Fruit fly (Drosophila melanogaster): Measurements from ENCODE around the gene CG4119.

dm6 chrX:5717741-5718475 is 52.1 kb downstream of the CG4119 start, which contains the start of gene CG33080:
- TF ChIP-seq CG8478 (optimal IDR thresholded peaks at IDR 0.05) (no peak), psq (optimal IDR thresholded peaks at IDR 0.05) (no peak), usp (GFP tag; optimal IDR thresholded peaks at IDR 0.05) (no peak), EcR (GFP tag; optimal IDR thresholded peaks at IDR 0.05) (no peak), Dll (optimal IDR thresholded peaks at IDR 0.05) (no peak)

Measured in whole organism.